Fruit fly (Drosophila melanogaster): ENCODE data around the gene CG10650.

The CG10650 gene

DNA sequence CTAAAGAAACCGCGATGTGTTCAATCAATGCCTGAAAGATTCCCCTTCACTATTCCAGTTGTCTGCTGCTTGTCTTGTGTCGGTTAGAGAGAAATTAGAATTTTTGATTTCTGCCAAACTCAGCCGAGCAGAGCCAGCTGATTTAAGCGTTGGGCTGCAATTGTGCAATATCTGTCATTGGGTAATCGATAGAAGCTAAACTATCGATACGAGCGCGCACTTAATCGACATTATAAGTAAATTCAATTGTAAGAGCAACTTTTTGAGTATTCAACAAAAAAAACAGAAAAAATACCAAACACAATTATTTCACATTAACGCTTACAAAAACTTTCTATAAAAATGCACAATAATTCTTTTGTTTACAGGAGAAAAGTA, 51.9 kb downstream of the CG10650 start, which contains the start of gene ssp3:
ssp3 (minus strand) TSS at position 164 of the 378 bp plus-strand sequence.
- no peak for TF ChIP-seq da (GFP tag; optimal IDR thresholded peaks at IDR 0.05)
- peak; percentile 19 for TF ChIP-seq CG3995 (GFP tag; optimal IDR thresholded peaks at IDR 0.05)
- TF ChIP-seq trem (tag; optimal IDR thresholded peaks at IDR 0.05): peak; percentile 8
- TF ChIP-seq crp (GFP tag; optimal IDR thresholded peaks at IDR 0.05): peak; percentile 62 to 92
- no peak for TF ChIP-seq CG10462 (GFP tag; optimal IDR thresholded peaks at IDR 0.05)
- TF ChIP-seq phol (tag; optimal IDR thresholded peaks at IDR 0.05): peak; percentile 13
- TF ChIP-seq kay (GFP tag; optimal IDR thresholded peaks at IDR 0.05): no peak
- peak; percentile 70 for TF ChIP-seq Sin3A (optimal IDR thresholded peaks at IDR 0.05)
- TF ChIP-seq stwl (tag; optimal IDR thresholded peaks at IDR 0.05): peak; percentile 54
- TF ChIP-seq Sry-δ (GFP tag; optimal IDR thresholded peaks at IDR 0.05): peak; percentile 81
- peak; percentile 5 for TF ChIP-seq MESR4 (GFP tag; optimal IDR thresholded peaks at IDR 0.05)
- TF ChIP-seq CG2116 (GFP tag; optimal IDR thresholded peaks at IDR 0.05): peak; percentile 97
- peak; percentile 23 for TF ChIP-seq PHDP (tag; optimal IDR thresholded peaks at IDR 0.05)
- peak; percentile 45 for TF ChIP-seq pzg (GFP tag; optimal IDR thresholded peaks at IDR 0.05)
- TF ChIP-seq BEAF-32 (GFP tag; optimal IDR thresholded peaks at IDR 0.05): peak; percentile 87
- peak; percentile 16 for TF ChIP-seq Myb (GFP tag; optimal IDR thresholded peaks at IDR 0.05)
- peak; percentile 52 for TF ChIP-seq Ets97D (GFP tag; optimal IDR thresholded peaks at IDR 0.05)
- no peak for TF ChIP-seq CG1792 (GFP tag; optimal IDR thresholded peaks at IDR 0.05)
- peak; percentile 96 for TF ChIP-seq CG17186 (GFP tag; optimal IDR thresholded peaks at IDR 0.05)
- peak; percentile 37 for TF ChIP-seq CG10267 (tag; optimal IDR thresholded peaks at IDR 0.05)
- TF ChIP-seq CG14710 (tag; optimal IDR thresholded peaks at IDR 0.05): peak; percentile 44
- TF ChIP-seq Pdp1 (GFP tag; optimal IDR thresholded peaks at IDR 0.05): peak in 1 of 2 experiments; percentile 99
- TF ChIP-seq CG7839 (tag; optimal IDR thresholded peaks at IDR 0.05): no peak
- TF ChIP-seq CG1603 (tag; optimal IDR thresholded peaks at IDR 0.05): peak; percentile 26
- no peak for TF ChIP-seq hb (GFP tag; IDR thresholded peaks at IDR 0.05; ENCODE audit: partially characterized antibody)
- peak; percentile 73 for TF ChIP-seq sens (GFP tag)
- TF ChIP-seq CG12391 (tag; optimal IDR thresholded peaks at IDR 0.05): peak; percentile 39
- peak; percentile 56 for TF ChIP-seq gfzf (GFP tag; optimal IDR thresholded peaks at IDR 0.05)
- peak; percentile 28 for TF ChIP-seq CTCF (GFP tag; optimal IDR thresholded peaks at IDR 0.05)

Data from whole organism, embryonic.